Fruit fly (Drosophila melanogaster) whole organism, embryonic: ENCODE results near the gene Eip93F.
A peak's percentile ranks its signal among the peaks of the same experiment; 100 is the strongest.

Experiments used
- Ada2b ChIP-seq: fragments of 200-800 bp; sonication (Bioruptor generic); IDR thresholded peaks from 2 replicates; pipeline ENCODE4 v1.3.6; 2022; ENCODE audit warnings: missing biosample characterization, missing genetic modification characterization
- Asciz ChIP-seq: fragments of 200-800 bp; sonication (Bioruptor generic); optimal IDR thresholded peaks from 2 replicates; lab custom pipeline; 2017; ENCODE audit warnings: missing biosample characterization, mild to moderate bottlenecking, missing genetic modification characterization, missing genetic modification reagents
- B-H1 ChIP-seq: fragments of 200-800 bp; sonication (Bioruptor generic); IDR thresholded peaks from 3 replicates; pipeline ENCODE4 v1.3.6; 2022; ENCODE audit warnings: missing biosample characterization, missing genetic modification characterization
- CG10209 ChIP-seq: fragments of 200-800 bp; sonication (Bioruptor generic); optimal IDR thresholded peaks from 3 replicates; lab custom pipeline; 2017; ENCODE audit warnings: missing biosample characterization, mild to moderate bottlenecking, missing genetic modification characterization, missing genetic modification reagents
- CG1024 ChIP-seq: fragments of 200-800 bp; sonication (Bioruptor generic); IDR thresholded peaks from 2 replicates; pipeline ENCODE4 v1.3.6; 2022; ENCODE audit warnings: missing biosample characterization, missing genetic modification characterization
- CG10462 ChIP-seq: fragments of 200-800 bp; sonication (Bioruptor generic); optimal IDR thresholded peaks from 2 replicates; lab custom pipeline; 2016; ENCODE audit warnings: missing biosample characterization, missing genetic modification characterization
- CG10654 ChIP-seq: fragments of 200-800 bp; sonication (Bioruptor generic); optimal IDR thresholded peaks from 2 replicates; lab custom pipeline; 2016; ENCODE audit warnings: missing biosample characterization, missing genetic modification characterization
- CG11247 ChIP-seq: fragments of 200-800 bp; sonication (Bioruptor generic); IDR thresholded peaks from 2 replicates; pipeline ENCODE4 v1.3.6; 2022; ENCODE audit warnings: missing biosample characterization, missing genetic modification characterization
- CG12236 ChIP-seq: fragments of 200-800 bp; sonication (Bioruptor generic); optimal IDR thresholded peaks from 2 replicates; lab custom pipeline; 2016; ENCODE audit warnings: missing biosample characterization, missing genetic modification characterization
- CG1602 ChIP-seq: fragments of 200-800 bp; sonication (Bioruptor generic); optimal IDR thresholded peaks from 3 replicates; lab custom pipeline; 2016; ENCODE audit warnings: missing biosample characterization, missing genetic modification characterization
- CG17361 ChIP-seq: fragments of 200-800 bp; sonication (Bioruptor generic); IDR thresholded peaks from 3 replicates; pipeline ENCODE4 v1.3.6; 2022; ENCODE audit warnings: missing biosample characterization, missing genetic modification characterization
- CG17802 ChIP-seq: fragments of 200-800 bp; sonication (Bioruptor generic); optimal IDR thresholded peaks from 2 replicates; lab custom pipeline; 2018; ENCODE audit warnings: missing biosample characterization, mild to moderate bottlenecking, missing genetic modification characterization, moderate library complexity
- CG2889 ChIP-seq: fragments of 200-800 bp; sonication (Bioruptor generic); IDR thresholded peaks from 3 replicates; pipeline ENCODE4 v1.3.6; 2022; ENCODE audit warnings: missing biosample characterization, missing genetic modification characterization
- CG30431 ChIP-seq: fragments of 200-800 bp; sonication (Bioruptor generic); optimal IDR thresholded peaks from 2 replicates; lab custom pipeline; 2017; ENCODE audit warnings: missing biosample characterization, missing genetic modification characterization
- CG3065 ChIP-seq: fragments of 200-800 bp; sonication (Bioruptor generic); optimal IDR thresholded peaks from 2 replicates; lab custom pipeline; 2016; ENCODE audit warnings: missing biosample characterization, missing genetic modification characterization
- CG34422 ChIP-seq: fragments of 200-800 bp; sonication (Bioruptor generic); IDR thresholded peaks from 3 replicates; pipeline ENCODE4 v1.3.6; 2022; ENCODE audit warnings: missing biosample characterization, missing genetic modification characterization
- CG4360 ChIP-seq: fragments of 200-800 bp; sonication (Bioruptor generic); IDR thresholded peaks from 2 replicates; pipeline ENCODE4 v1.3.6; 2022; ENCODE audit warnings: missing biosample characterization, missing genetic modification characterization
- CG4424 ChIP-seq: fragments of 200-800 bp; sonication (Bioruptor generic); optimal IDR thresholded peaks from 3 replicates; lab custom pipeline; 2016; ENCODE audit warnings: missing biosample characterization, missing genetic modification characterization
- CG4730 ChIP-seq: fragments of 200-800 bp; sonication (Bioruptor generic); IDR thresholded peaks from 2 replicates; pipeline ENCODE4 v1.3.6; 2022; ENCODE audit warnings: missing biosample characterization, missing genetic modification characterization
- CG6175 ChIP-seq: fragments of 200-800 bp; sonication (Bioruptor generic); IDR thresholded peaks from 3 replicates; pipeline ENCODE4 v1.3.6; 2022; ENCODE audit warnings: missing biosample characterization, missing genetic modification characterization
- CG6813 ChIP-seq: fragments of 200-800 bp; sonication (Bioruptor generic); optimal IDR thresholded peaks from 2 replicates; lab custom pipeline; 2017; ENCODE audit warnings: missing biosample characterization, missing genetic modification characterization, mild to moderate bottlenecking, moderate library complexity, missing genetic modification reagents
- CG9215 ChIP-seq: fragments of 200-800 bp; sonication (Bioruptor generic); IDR thresholded peaks from 2 replicates; pipeline ENCODE4 v1.3.6; 2022; ENCODE audit warnings: missing biosample characterization, missing genetic modification characterization
- CoRest ChIP-seq: fragments of 200-800 bp; sonication (Bioruptor generic); optimal IDR thresholded peaks from 3 replicates; lab custom pipeline; 2018; ENCODE audit warnings: missing biosample characterization, mild to moderate bottlenecking, missing genetic modification characterization, moderate library complexity
- D19B ChIP-seq: fragments of 200-800 bp; sonication (Bioruptor generic); optimal IDR thresholded peaks from 2 replicates; lab custom pipeline; 2017; ENCODE audit warnings: missing biosample characterization, mild to moderate bottlenecking, missing genetic modification characterization
- Fer2 ChIP-seq: fragments of 200-800 bp; sonication (Bioruptor generic); optimal IDR thresholded peaks from 2 replicates; lab custom pipeline; 2018; ENCODE audit warnings: missing biosample characterization, mild to moderate bottlenecking, missing genetic modification characterization, moderate library complexity
- Gsc ChIP-seq: fragments of 200-800 bp; sonication (Bioruptor generic); IDR thresholded peaks from 2 replicates; pipeline ENCODE4 v1.3.6; 2022; ENCODE audit warnings: missing biosample characterization, missing genetic modification characterization
- HLH3B ChIP-seq: fragments of 200-800 bp; sonication (Bioruptor generic); IDR thresholded peaks from 2 replicates; pipeline ENCODE4 v1.3.6; 2022; ENCODE audit warnings: missing biosample characterization, missing genetic modification characterization
- Lim3 ChIP-seq: fragments of 200-800 bp; sonication (Bioruptor generic); IDR thresholded peaks from 2 replicates; pipeline ENCODE4 v1.3.6; 2022; ENCODE audit warnings: missing biosample characterization, missing genetic modification characterization
- NfI ChIP-seq: fragments of 200-800 bp; sonication (Bioruptor generic); optimal IDR thresholded peaks from 3 replicates; lab custom pipeline; 2018; ENCODE audit warnings: missing biosample characterization, mild to moderate bottlenecking, missing genetic modification characterization, moderate library complexity
- Rfx ChIP-seq: fragments of 200-800 bp; sonication (Bioruptor generic); IDR thresholded peaks from 2 replicates; pipeline ENCODE4 v1.3.6; 2022; ENCODE audit warnings: missing biosample characterization, missing genetic modification characterization
- Sox102F ChIP-seq: fragments of 200-800 bp; sonication (Bioruptor generic); optimal IDR thresholded peaks from 2 replicates; lab custom pipeline; 2018; ENCODE audit warnings: missing biosample characterization, mild to moderate bottlenecking, missing genetic modification characterization, moderate library complexity
- Xbp1 ChIP-seq: fragments of 200-800 bp; sonication (Bioruptor generic); optimal IDR thresholded peaks from 3 replicates; lab custom pipeline; 2016; ENCODE audit warnings: missing biosample characterization, mild to moderate bottlenecking, missing genetic modification characterization
- ap ChIP-seq: fragments of 200-800 bp; sonication (Bioruptor generic); IDR thresholded peaks from 2 replicates; pipeline ENCODE4 v1.3.6; 2022; ENCODE audit warnings: missing biosample characterization, missing genetic modification characterization
- bsh ChIP-seq, 2 experiments: fragments of 200-800 bp; sonication (Bioruptor generic); optimal IDR thresholded peaks; 2 replicates each; lab custom pipeline; 2017 to 2018; ENCODE audit warnings: mild to moderate bottlenecking in 2 of 2, missing biosample characterization in 2 of 2, missing genetic modification characterization in 2 of 2, moderate library complexity in 1 of 2
- caup ChIP-seq: fragments of 200-800 bp; sonication (Bioruptor generic); optimal IDR thresholded peaks from 3 replicates; lab custom pipeline; 2017; ENCODE audit warnings: missing biosample characterization, mild to moderate bottlenecking, missing genetic modification characterization, moderate library complexity; ENCODE audit not compliant: severe bottlenecking
- chif ChIP-seq, 2 experiments: fragments of 200-800 bp; sonication (Bioruptor generic); optimal IDR thresholded peaks; 3 replicates each; lab custom pipeline; 2016; ENCODE audit warnings: missing biosample characterization in 2 of 2, missing genetic modification characterization in 2 of 2
- ems ChIP-seq: fragments of 200-800 bp; sonication (Bioruptor generic); optimal IDR thresholded peaks from 3 replicates; lab custom pipeline; 2016; ENCODE audit warnings: missing biosample characterization, missing genetic modification characterization
- esg ChIP-seq: fragments of 200-800 bp; sonication (Bioruptor generic); conservative IDR thresholded peaks from 2 replicates; pipeline ENCODE4 v1.3.6; 2022; ENCODE audit warnings: missing biosample characterization, missing genetic modification characterization
- ewg ChIP-seq: fragments of 200-800 bp; sonication (Bioruptor generic); optimal IDR thresholded peaks from 3 replicates; lab custom pipeline; 2017; ENCODE audit warnings: mild to moderate bottlenecking, missing biosample characterization, missing genetic modification reagents, missing genetic modification characterization
- fd96Cb ChIP-seq: fragments of 200-800 bp; sonication (Bioruptor generic); optimal IDR thresholded peaks from 2 replicates; lab custom pipeline; 2018; ENCODE audit warnings: missing biosample characterization, mild to moderate bottlenecking, missing genetic modification characterization, moderate library complexity
- lilli ChIP-seq: fragments of 200-800 bp; sonication (Bioruptor generic); optimal IDR thresholded peaks from 3 replicates; lab custom pipeline; 2016; ENCODE audit warnings: missing biosample characterization, missing genetic modification characterization
- nau ChIP-seq: fragments of 200-800 bp; sonication (Bioruptor generic); optimal IDR thresholded peaks from 3 replicates; lab custom pipeline; 2017; ENCODE audit warnings: missing biosample characterization, mild to moderate bottlenecking, missing genetic modification characterization, missing genetic modification reagents
- nmo ChIP-seq: fragments of 200-800 bp; sonication (Bioruptor generic); optimal IDR thresholded peaks from 2 replicates; lab custom pipeline; 2018; ENCODE audit warnings: missing biosample characterization, mild to moderate bottlenecking, missing genetic modification characterization, moderate library complexity
- org-1 ChIP-seq: fragments of 200-800 bp; sonication (Bioruptor generic); optimal IDR thresholded peaks from 2 replicates; lab custom pipeline; 2017; ENCODE audit warnings: missing biosample characterization, missing genetic modification characterization
- pho ChIP-seq: fragments of 200-800 bp; sonication (Bioruptor generic); optimal IDR thresholded peaks from 2 replicates; lab custom pipeline; 2016; ENCODE audit warnings: missing biosample characterization, missing genetic modification characterization
- prd ChIP-seq, 3 experiments: fragments of >200 bp in 2 of 3; fragments of 200-800 bp in 1 of 3; sonication (Bioruptor generic) in 1 of 3; optimal IDR thresholded peaks in 2 of 3; IDR thresholded peaks in 1 of 3; 2 replicates in 2 of 3; 3 replicates in 1 of 3; pipeline versions ENCODE4 v1.3.6 to Lab custom; 2017 to 2022; ENCODE audit warnings: missing biosample characterization in 1 of 3, missing genetic modification characterization in 1 of 3
- sob ChIP-seq: fragments of 200-800 bp; sonication (Bioruptor generic); IDR thresholded peaks from 2 replicates; pipeline ENCODE4 v1.3.6; 2022; ENCODE audit warnings: missing biosample characterization, missing genetic modification characterization
- ssp ChIP-seq: fragments of 200-800 bp; sonication (Bioruptor generic); IDR thresholded peaks from 2 replicates; pipeline ENCODE4 v1.3.6; 2022; ENCODE audit warnings: missing biosample characterization, missing genetic modification characterization
- trem ChIP-seq: fragments of 200-800 bp; optimal IDR thresholded peaks from 3 replicates; lab custom pipeline; 2019; ENCODE audit warnings: missing biosample characterization, mild to moderate bottlenecking, missing genetic modification characterization, moderate library complexity

The Eip93F gene

DNA sequence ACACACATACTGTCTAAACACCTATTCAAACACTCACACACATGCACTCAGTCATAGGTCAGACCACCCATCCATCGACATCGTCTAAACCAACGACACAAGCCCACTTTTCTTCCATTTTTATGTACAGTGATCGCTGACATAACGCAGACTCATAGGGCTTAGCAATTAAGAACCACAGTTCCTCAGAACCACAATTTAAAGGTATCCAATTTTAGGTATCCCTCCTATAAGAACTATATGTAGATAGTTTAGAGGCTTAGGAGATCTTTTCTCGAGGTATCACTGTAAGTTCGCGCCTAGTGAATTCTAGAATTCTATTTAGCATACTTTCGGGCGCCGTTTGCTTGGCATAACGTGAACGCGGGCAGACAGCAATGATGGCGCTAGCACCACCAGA is 44.0 kb downstream of the Eip93F start (continued):
- TF ChIP-seq Ada2b (GFP tag; lab: Robert Waterston, UW) = peak; percentile 60; the same call in 1 of the 2 replicates
- peak in 1 of 2 experiments; percentile 11 for TF ChIP-seq bsh (GFP tag; optimal IDR thresholded peaks at IDR 0.05; lab: Kevin White, UChicago)
- TF ChIP-seq nmo (GFP tag; lab: Kevin White, UChicago) = peak; percentile 57
- peak; percentile 66; the same call in 2 of the 3 replicates for TF ChIP-seq CG2889 (GFP tag; lab: Robert Waterston, UW)
- TF ChIP-seq Asciz (GFP tag; lab: Kevin White, UChicago) = no peak
- no peak for TF ChIP-seq sob (GFP tag; lab: Robert Waterston, UW)
- TF ChIP-seq prd (optimal IDR thresholded peaks at IDR 0.05; lab: Kevin White, UChicago) = no peak
- peak; percentile 70; the same call in 2 of the 3 replicates for TF ChIP-seq prd (GFP tag; IDR thresholded peaks at IDR 0.05; lab: Robert Waterston, UW)
- peak; percentile 51 for TF ChIP-seq NfI
- TF ChIP-seq CG10654 (GFP tag; lab: Kevin White, UChicago) = peak; percentile 27
- peak; percentile 46 for TF ChIP-seq CoRest (tag; lab: Kevin White, UChicago)
- TF ChIP-seq ssp = 0 out of 2 replicates have a peak, but pooled peaks have one; percentile 39
- peak; percentile 34; the same call in 1 of the 2 replicates for TF ChIP-seq CG9215
- peak; percentile 44 for TF ChIP-seq CG1602 (GFP tag; lab: Kevin White, UChicago)
- peak; percentile 27 for TF ChIP-seq CG30431 (GFP tag; lab: Kevin White, UChicago)
- TF ChIP-seq CG6813 (GFP tag; lab: Kevin White, UChicago) = no peak
- no peak for TF ChIP-seq Fer2 (tag; lab: Kevin White, UChicago)
- TF ChIP-seq CG1024 = 0 out of 2 replicates have a peak, but pooled peaks have one; percentile 9
- TF ChIP-seq CG34422 (GFP tag; lab: Robert Waterston, UW) = peak; percentile 29; the same call in 1 of the 3 replicates
- TF ChIP-seq CG17802 (tag; lab: Kevin White, UChicago) = peak; percentile 12
- no peak for TF ChIP-seq pho (GFP tag; lab: Kevin White, UChicago)
- TF ChIP-seq ems = peak; percentile 13
- no peak for TF ChIP-seq caup (GFP tag; lab: Kevin White, UChicago)
- TF ChIP-seq CG6175 (GFP tag; lab: Robert Waterston, UW) = no peak
- TF ChIP-seq Lim3 = no peak
- peak; percentile 34 for TF ChIP-seq lilli
- peak; percentile 53; the same call in 1 of the 2 replicates for TF ChIP-seq esg (GFP tag; lab: Robert Waterston, UW)
- peak; percentile 16 for TF ChIP-seq ewg (GFP tag; lab: Kevin White, UChicago)
- TF ChIP-seq Rfx (GFP tag; lab: Robert Waterston, UW) = peak; percentile 61; the same call in 1 of the 2 replicates
- peak; percentile 17; the same call in 1 of the 2 replicates for TF ChIP-seq ap (GFP tag; lab: Robert Waterston, UW)
- peak; percentile 0 for TF ChIP-seq CG4424 (GFP tag; lab: Kevin White, UChicago)
- TF ChIP-seq fd96Cb (tag; lab: Kevin White, UChicago) = peak; percentile 62
- TF ChIP-seq B-H1 = peak; percentile 57; the same call in 2 of the 3 replicates
- no peak for TF ChIP-seq nau
- TF ChIP-seq chif (GFP tag; optimal IDR thresholded peaks at IDR 0.05; lab: Kevin White, UChicago) = peak; percentile 15 to 46
- TF ChIP-seq Sox102F (GFP tag; lab: Kevin White, UChicago) = peak; percentile 60
- TF ChIP-seq Gsc (GFP tag; lab: Robert Waterston, UW) = 0 out of 2 replicates have a peak, but pooled peaks have one; percentile 28
- TF ChIP-seq CG10462 (GFP tag; lab: Kevin White, UChicago) = no peak
- TF ChIP-seq CG17361 (GFP tag; lab: Robert Waterston, UW) = no peak
- peak; percentile 34; the same call in 1 of the 2 replicates for TF ChIP-seq HLH3B
- TF ChIP-seq CG10209 = peak; percentile 22
- no peak for TF ChIP-seq org-1 (GFP tag; lab: Kevin White, UChicago)
- no peak for TF ChIP-seq CG4360
- TF ChIP-seq CG12236 (GFP tag; lab: Kevin White, UChicago) = no peak
- peak; percentile 55 for TF ChIP-seq Xbp1 (GFP tag; lab: Kevin White, UChicago)
- no peak for TF ChIP-seq D19B (GFP tag; lab: Kevin White, UChicago)
- TF ChIP-seq CG4730 = peak; percentile 43
- TF ChIP-seq trem (tag; lab: Kevin White, UChicago) = no peak
- TF ChIP-seq CG3065 (GFP tag; lab: Kevin White, UChicago) = no peak
- 0 out of 2 replicates have a peak, but pooled peaks have one; percentile 16 for TF ChIP-seq CG11247 (GFP tag; lab: Robert Waterston, UW)
